Worm (Caenorhabditis elegans) whole organism, L3 larva: ENCODE results near the gene fbxa-224.
A peak's percentile ranks its signal among the peaks of the same experiment; 100 is the strongest.

Experiments used
- ZK546.5 ChIP-seq: sonication (generic microtip); optimal IDR thresholded peaks from 2 replicates; lab custom pipeline; 2017; ENCODE audit warnings: missing biosample characterization, missing genetic modification characterization
- ama-1 ChIP-seq: fragments of 150-350 bp; optimal IDR thresholded peaks from 2 replicates; lab custom pipeline; 2018
- ceh-28 ChIP-seq: fragments of 150-350 bp; optimal IDR thresholded peaks from 2 replicates; lab custom pipeline; 2014; ENCODE audit warnings: missing biosample characterization, missing genetic modification reagents, missing genetic modification characterization
- ceh-82 ChIP-seq: fragments of 150-350 bp; optimal IDR thresholded peaks from 2 replicates; lab custom pipeline; 2014; ENCODE audit warnings: missing biosample characterization, missing genetic modification characterization
- egl-5 ChIP-seq: fragments of 150-350 bp; optimal IDR thresholded peaks from 2 replicates; lab custom pipeline; 2017; ENCODE audit warnings: missing biosample characterization, missing genetic modification reagents, missing genetic modification characterization, inconsistent platforms
- elt-1 ChIP-seq: fragments of 150-350 bp; optimal IDR thresholded peaks from 2 replicates; lab custom pipeline; 2014; ENCODE audit warnings: missing biosample characterization, missing genetic modification characterization
- elt-2 ChIP-seq: sonication (generic microtip); optimal IDR thresholded peaks from 2 replicates; lab custom pipeline; 2016; ENCODE audit warnings: missing genetic modification reagents, mild to moderate bottlenecking, missing genetic modification characterization, missing compliant biosample characterization
- eor-1 ChIP-seq, 2 experiments: fragments of 150-350 bp; optimal IDR thresholded peaks; 2 replicates each; lab custom pipeline; 2014 to 2018; ENCODE audit warnings: missing biosample characterization in 2 of 2, missing genetic modification characterization in 2 of 2
- fkh-10 ChIP-seq: sonication (generic microtip); optimal IDR thresholded peaks from 2 replicates; lab custom pipeline; 2017; ENCODE audit warnings: missing biosample characterization, missing genetic modification reagents, missing genetic modification characterization
- fkh-2 ChIP-seq: fragments of 150-350 bp; optimal IDR thresholded peaks from 2 replicates; lab custom pipeline; 2014; ENCODE audit warnings: missing biosample characterization, missing genetic modification reagents, missing genetic modification characterization
- fos-1 ChIP-seq: fragments of 150-350 bp; optimal IDR thresholded peaks from 2 replicates; lab custom pipeline; 2014; ENCODE audit warnings: missing biosample characterization, missing genetic modification characterization
- hmg-11 ChIP-seq: sonication (generic microtip); optimal IDR thresholded peaks from 2 replicates; lab custom pipeline; 2016; ENCODE audit warnings: missing genetic modification characterization, missing compliant biosample characterization
- jun-1 ChIP-seq: fragments of 150-350 bp; optimal IDR thresholded peaks from 2 replicates; lab custom pipeline; 2014; ENCODE audit warnings: missing biosample characterization, missing genetic modification reagents, missing genetic modification characterization
- lin-15B ChIP-seq: fragments of 150-350 bp; optimal IDR thresholded peaks from 2 replicates; lab custom pipeline; 2014; ENCODE audit warnings: missing biosample characterization, missing genetic modification characterization
- lsy-12 ChIP-seq: sonication (generic microtip); optimal IDR thresholded peaks from 2 replicates; lab custom pipeline; 2016; ENCODE audit warnings: mild to moderate bottlenecking, missing genetic modification characterization, missing compliant biosample characterization
- mdl-1 ChIP-seq: fragments of 150-350 bp; optimal IDR thresholded peaks from 2 replicates; lab custom pipeline; 2014; ENCODE audit warnings: missing biosample characterization, missing genetic modification characterization
- mml-1 ChIP-seq: fragments of 150-350 bp; sonication (generic microtip); optimal IDR thresholded peaks from 3 replicates; lab custom pipeline; 2014; ENCODE audit warnings: missing biosample characterization, missing genetic modification characterization
- nfya-1 ChIP-seq: sonication (generic microtip); optimal IDR thresholded peaks from 2 replicates; lab custom pipeline; 2017; ENCODE audit warnings: missing genetic modification characterization, mild to moderate bottlenecking, missing compliant biosample characterization, antibody characterized with exemption, moderate library complexity; ENCODE audit not compliant: insufficient read depth
- nhr-11 ChIP-seq: fragments of 150-350 bp; optimal IDR thresholded peaks from 2 replicates; lab custom pipeline; 2014; ENCODE audit warnings: missing biosample characterization, missing genetic modification characterization
- nhr-12 ChIP-seq: fragments of 150-350 bp; optimal IDR thresholded peaks from 2 replicates; lab custom pipeline; 2014; ENCODE audit warnings: missing biosample characterization, missing genetic modification characterization
- nhr-23 ChIP-seq: fragments of 150-350 bp; optimal IDR thresholded peaks from 2 replicates; lab custom pipeline; 2014; ENCODE audit warnings: missing biosample characterization, missing genetic modification reagents, missing genetic modification characterization
- nhr-237 ChIP-seq: fragments of 150-350 bp; optimal IDR thresholded peaks from 2 replicates; lab custom pipeline; 2014; ENCODE audit warnings: missing biosample characterization, missing genetic modification characterization
- nhr-25 ChIP-seq: sonication (generic microtip); optimal IDR thresholded peaks from 2 replicates; lab custom pipeline; 2017; ENCODE audit warnings: missing biosample characterization, missing genetic modification characterization
- nhr-43 ChIP-seq: sonication (generic microtip); optimal IDR thresholded peaks from 2 replicates; lab custom pipeline; 2016; ENCODE audit warnings: mild to moderate bottlenecking, missing genetic modification characterization, missing compliant biosample characterization; ENCODE audit not compliant: poor library complexity, severe bottlenecking
- nhr-76 ChIP-seq: fragments of 150-350 bp; sonication (generic microtip); optimal IDR thresholded peaks from 5 replicates; lab custom pipeline; 2014; ENCODE audit warnings: missing biosample characterization, missing genetic modification characterization
- pha-4 ChIP-seq: fragments of 150-350 bp; optimal IDR thresholded peaks from 2 replicates; lab custom pipeline; 2014; ENCODE audit warnings: missing biosample characterization, missing genetic modification reagents, missing genetic modification characterization
- pqm-1 ChIP-seq: fragments of 150-350 bp; optimal IDR thresholded peaks from 2 replicates; lab custom pipeline; 2017; ENCODE audit warnings: missing biosample characterization, missing genetic modification characterization, inconsistent platforms
- sea-2 ChIP-seq: fragments of 150-350 bp; sonication (generic microtip); optimal IDR thresholded peaks from 4 replicates; lab custom pipeline; 2014; ENCODE audit warnings: missing biosample characterization, missing genetic modification reagents, missing genetic modification characterization
- skn-1 ChIP-seq: fragments of 150-350 bp; optimal IDR thresholded peaks from 2 replicates; lab custom pipeline; 2014; ENCODE audit warnings: missing biosample characterization, missing genetic modification characterization
- snpc-4 ChIP-seq: fragments of 150-350 bp; optimal IDR thresholded peaks from 2 replicates; lab custom pipeline; 2014; ENCODE audit warnings: missing biosample characterization, missing genetic modification characterization
- unc-39 ChIP-seq: sonication (generic microtip); optimal IDR thresholded peaks from 4 replicates; lab custom pipeline; 2017; ENCODE audit warnings: missing biosample characterization, missing genetic modification characterization
- unc-62 ChIP-seq: fragments of 150-350 bp; sonication (generic microtip); optimal IDR thresholded peaks from 4 replicates; lab custom pipeline; 2014; ENCODE audit warnings: missing biosample characterization, missing genetic modification reagents, missing genetic modification characterization
- ztf-11 ChIP-seq: fragments of 150-350 bp; optimal IDR thresholded peaks from 2 replicates; lab custom pipeline; 2014; ENCODE audit warnings: missing biosample characterization, missing genetic modification characterization

fbxa-224 gene

DNA sequence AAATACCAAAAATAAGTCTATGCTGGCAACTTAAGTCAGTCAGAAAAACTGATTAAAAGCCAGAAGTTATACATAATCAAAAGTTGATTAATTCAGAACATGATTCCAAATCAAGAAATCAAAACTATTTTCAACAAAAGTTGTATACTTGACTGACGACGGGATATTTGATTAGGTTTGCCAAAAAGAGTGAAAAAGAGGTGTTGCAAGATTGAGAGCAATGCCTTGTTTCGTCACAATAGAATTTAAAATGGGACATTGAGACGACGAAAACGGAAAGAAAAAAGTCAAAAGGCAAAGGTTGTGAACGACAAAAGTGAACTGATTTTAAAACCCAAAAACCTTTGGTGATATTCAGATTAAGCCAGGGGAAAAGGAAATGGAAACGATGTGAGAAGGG lies 10.9 kb upstream of the fbxa-224 start:
- TF ChIP-seq fkh-10 (GFP tag; lab: Kevin White, UChicago) (peak; percentile 72), fkh-2 (tag; lab: Kevin White, UChicago) (no peak)

DNA sequence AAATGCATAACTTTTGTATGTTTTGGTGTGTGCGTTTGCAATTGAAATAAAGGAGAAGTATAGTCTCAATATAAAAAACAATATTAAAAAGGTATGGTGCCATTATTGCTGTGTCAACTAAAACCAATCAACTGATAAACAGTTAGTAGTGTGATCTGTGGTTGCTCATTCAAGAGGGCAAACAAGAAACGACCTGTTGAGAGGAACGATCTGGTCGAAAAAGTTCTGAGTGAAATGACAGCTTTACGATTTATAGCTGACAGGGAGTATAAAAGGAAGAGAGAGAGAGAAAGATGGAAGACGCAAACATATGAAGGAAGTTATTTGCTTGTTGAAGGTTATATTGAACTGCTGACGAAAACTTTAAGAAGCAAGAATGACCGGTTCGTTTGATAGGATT lies 10.0 kb upstream of the fbxa-224 start:
- TF ChIP-seq nfya-1 (no peak), nhr-43 (tag; lab: Kevin White, UChicago) (no peak), eor-1 (tag; optimal IDR thresholded peaks at IDR 0.05; lab: Kevin White, UChicago) (no peak), pha-4 (tag; lab: Kevin White, UChicago) (peak; percentile 54), unc-62 (peak; percentile 10), egl-5 (tag; lab: Kevin White, UChicago) (no peak), nhr-25 (tag; lab: Kevin White, UChicago) (peak; percentile 51), jun-1 (tag; lab: Kevin White, UChicago) (peak; percentile 13), pqm-1 (tag; lab: Kevin White, UChicago) (peak; percentile 26), ztf-11 (tag; lab: Kevin White, UChicago) (no peak), nhr-12 (no peak)

DNA sequence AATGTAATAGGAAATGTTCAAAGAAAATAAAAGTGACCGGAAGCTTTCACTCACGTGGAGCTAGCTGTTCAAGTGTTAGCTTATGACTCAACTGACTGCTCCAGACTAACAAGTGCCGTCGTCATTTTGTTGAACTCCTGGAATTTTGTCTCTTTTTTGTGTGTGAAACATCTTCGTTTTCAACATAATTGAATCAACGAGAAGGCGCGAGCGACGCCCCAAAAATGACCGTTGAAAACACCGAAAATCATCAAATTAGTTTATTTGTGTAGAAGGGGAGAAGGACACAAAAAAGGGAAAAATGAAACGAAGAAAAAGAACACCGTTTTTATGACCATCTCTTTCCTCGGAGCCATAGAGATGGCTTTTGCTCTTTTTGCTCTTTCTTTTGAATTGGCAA lies 7.5 kb upstream of the fbxa-224 start, which contains the start of gene ZK1290.14:
TSS of gene ZK1290.14 (minus strand) at position 139 of the 400 bp plus-strand sequence.
- TF ChIP-seq ceh-28 (tag; lab: Kevin White, UChicago) (no peak), fkh-2 (tag; lab: Kevin White, UChicago) (no peak), ZK546.5 (tag; lab: Kevin White, UChicago) (no peak), ceh-82 (no peak), fos-1 (tag; lab: Kevin White, UChicago) (no peak), mdl-1 (tag; lab: Kevin White, UChicago) (no peak), nhr-25 (tag; lab: Kevin White, UChicago) (no peak), nhr-11 (tag; lab: Kevin White, UChicago) (no peak), elt-1 (tag; lab: Kevin White, UChicago) (no peak), nhr-43 (tag; lab: Kevin White, UChicago) (no peak), nhr-237 (no peak), sea-2 (GFP tag; lab: Kevin White, UChicago) (no peak), eor-1 (tag; optimal IDR thresholded peaks at IDR 0.05; lab: Kevin White, UChicago) (no peak), unc-62 (no peak), mml-1 (no peak), ama-1 (no peak), jun-1 (tag; lab: Kevin White, UChicago) (no peak), unc-39 (no peak), lin-15B (no peak), lsy-12 (tag; lab: Kevin White, UChicago) (no peak)
- TF ChIP-seq, all 47 proteins: peak for 0

DNA sequence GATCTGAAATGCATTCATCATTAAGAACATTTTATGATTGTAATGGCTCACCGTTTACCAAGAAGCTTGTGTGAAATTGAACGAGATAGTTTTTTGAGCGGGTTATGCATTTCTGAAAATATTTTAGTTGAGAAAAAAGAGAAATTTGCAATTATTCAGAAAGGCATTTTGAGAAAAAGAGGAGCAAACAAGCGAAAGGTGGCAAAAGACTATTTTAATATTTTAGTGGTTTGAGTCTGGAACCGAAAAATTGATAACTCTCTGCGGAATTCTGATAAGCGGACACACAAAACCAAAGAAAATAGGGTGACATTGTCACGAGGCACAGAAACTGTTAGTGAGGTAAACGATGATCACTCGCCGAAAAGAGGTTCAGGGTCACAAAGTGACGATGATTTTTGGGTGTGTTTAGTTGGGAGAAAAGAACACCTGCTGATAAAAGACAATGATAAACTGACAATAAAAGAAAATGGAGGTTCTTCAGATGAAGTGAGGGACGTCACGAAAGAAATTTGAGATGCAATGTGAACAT lies 6.8 kb upstream of the fbxa-224 start:
- TF ChIP-seq elt-2 (tag; lab: Kevin White, UChicago) (peak; percentile 98), pha-4 (tag; lab: Kevin White, UChicago) (peak; percentile 55), unc-62 (no peak), nhr-25 (tag; lab: Kevin White, UChicago) (peak; percentile 81), skn-1 (tag; lab: Kevin White, UChicago) (no peak), ceh-82 (no peak), jun-1 (tag; lab: Kevin White, UChicago) (peak; percentile 84), snpc-4 (tag; lab: Kevin White, UChicago) (no peak), pqm-1 (tag; lab: Kevin White, UChicago) (peak; percentile 79)
- TF ChIP-seq, all 47 proteins: peak for 5

DNA sequence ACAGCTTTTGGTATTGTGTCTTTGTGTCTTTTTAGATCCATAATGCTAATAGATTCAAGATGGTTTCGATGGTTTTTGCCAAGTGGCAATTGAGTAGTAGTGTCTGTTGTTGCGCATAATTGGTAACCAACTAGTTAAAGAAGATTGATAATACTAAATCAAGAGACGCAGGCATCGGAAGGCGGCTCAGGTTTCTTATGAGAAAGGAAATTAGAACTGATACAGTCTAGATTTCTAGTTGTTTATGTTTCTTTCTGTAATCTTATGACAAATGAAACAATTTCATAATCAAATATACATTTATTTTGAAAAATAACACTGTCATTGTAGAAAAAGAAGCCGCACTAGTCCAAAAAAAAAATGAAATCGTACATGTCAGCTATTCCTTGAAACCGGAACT lies 5.9 kb upstream of the fbxa-224 start, which contains the start of gene ZK1290.10:
TSS of gene ZK1290.10 (minus strand) at position 101 of the 400 bp plus-strand sequence.
- no peak for TF ChIP-seq ZK546.5 (tag; lab: Kevin White, UChicago)
- TF ChIP-seq nhr-76 (tag; lab: Kevin White, UChicago): no peak
- TF ChIP-seq elt-1 (tag; lab: Kevin White, UChicago): no peak
- TF ChIP-seq nhr-43 (tag; lab: Kevin White, UChicago): no peak
- TF ChIP-seq hmg-11 (tag; lab: Kevin White, UChicago): no peak
- no peak for TF ChIP-seq fkh-10 (GFP tag; lab: Kevin White, UChicago)
- TF ChIP-seq nhr-237: no peak
- no peak for TF ChIP-seq mdl-1 (tag; lab: Kevin White, UChicago)
- TF ChIP-seq ceh-28 (tag; lab: Kevin White, UChicago): no peak
- TF ChIP-seq nhr-23: no peak
- no peak for TF ChIP-seq fos-1 (tag; lab: Kevin White, UChicago)
- no peak for TF ChIP-seq ztf-11 (tag; lab: Kevin White, UChicago)
- TF ChIP-seq nfya-1: no peak
- TF ChIP-seq unc-39: no peak
- TF ChIP-seq, all 47 proteins: peak for 0
